Worm (Caenorhabditis elegans) whole organism, late embryonic: ENCODE data around the gene clh-3.

Experiments
- F13H6.1 ChIP-seq: sonication (generic microtip); optimal IDR thresholded peaks from 2 replicates; lab custom pipeline; 2016; ENCODE audit warnings: missing genetic modification characterization, missing compliant biosample characterization
- K02D7.2 ChIP-seq: sonication (generic microtip); optimal IDR thresholded peaks from 2 replicates; lab custom pipeline; 2017; ENCODE audit warnings: mild to moderate bottlenecking, missing genetic modification characterization, missing compliant biosample characterization
- T23F11.4 ChIP-seq: fragments of 200-800 bp; sonication (Bioruptor generic); optimal IDR thresholded peaks from 2 replicates; lab custom pipeline; 2018; ENCODE audit warnings: mild to moderate bottlenecking, missing genetic modification characterization, missing compliant biosample characterization
- ama-1 ChIP-seq: fragments of 150-350 bp; optimal IDR thresholded peaks from 2 replicates; lab custom pipeline; 2014
- ceh-14 ChIP-seq: sonication (generic microtip); optimal IDR thresholded peaks from 2 replicates; lab custom pipeline; 2016; ENCODE audit warnings: missing genotype, missing genetic modification characterization, missing compliant biosample characterization
- ceh-22 ChIP-seq: sonication (generic microtip); optimal IDR thresholded peaks from 2 replicates; lab custom pipeline; 2017; ENCODE audit warnings: missing biosample characterization, missing genetic modification characterization
- ceh-24 ChIP-seq: sonication (generic microtip); optimal IDR thresholded peaks from 2 replicates; lab custom pipeline; 2016; ENCODE audit warnings: mild to moderate bottlenecking, missing genetic modification characterization, missing compliant biosample characterization
- ceh-30 ChIP-seq: fragments of 150-350 bp; optimal IDR thresholded peaks from 2 replicates; lab custom pipeline; 2014; ENCODE audit warnings: missing biosample characterization, missing genetic modification characterization
- ceh-31 ChIP-seq: sonication (generic microtip); optimal IDR thresholded peaks from 2 replicates; lab custom pipeline; 2016; ENCODE audit warnings: missing genetic modification characterization, missing compliant biosample characterization
- ceh-45 ChIP-seq: fragments of 200-800 bp; sonication (Bioruptor generic); IDR thresholded peaks from 2 replicates; pipeline ENCODE4 v1.3.6; 2022; ENCODE audit warnings: missing genetic modification reagents, missing genetic modification characterization, missing compliant biosample characterization
- ceh-48 ChIP-seq: sonication (generic microtip); optimal IDR thresholded peaks from 2 replicates; lab custom pipeline; 2016; ENCODE audit warnings: missing genetic modification characterization, inconsistent platforms, missing compliant biosample characterization
- ceh-9 ChIP-seq: sonication (generic microtip); optimal IDR thresholded peaks from 2 replicates; lab custom pipeline; 2016; ENCODE audit warnings: mild to moderate bottlenecking, missing genetic modification characterization, inconsistent platforms, missing compliant biosample characterization
- che-1 ChIP-seq: sonication (generic microtip); optimal IDR thresholded peaks from 2 replicates; lab custom pipeline; 2016; ENCODE audit warnings: mild to moderate bottlenecking, missing genetic modification characterization, missing compliant biosample characterization
- dmd-4 ChIP-seq: sonication (generic microtip); optimal IDR thresholded peaks from 2 replicates; lab custom pipeline; 2016; ENCODE audit warnings: borderline replicate concordance, missing genetic modification characterization, missing compliant biosample characterization
- dve-1 ChIP-seq: sonication (generic microtip); optimal IDR thresholded peaks from 2 replicates; lab custom pipeline; 2017; ENCODE audit warnings: antibody characterized with exemption, mild to moderate bottlenecking, missing genetic modification characterization, missing compliant biosample characterization
- elt-2 ChIP-seq: sonication (generic microtip); optimal IDR thresholded peaks from 2 replicates; lab custom pipeline; 2016; ENCODE audit warnings: missing genetic modification reagents, missing genetic modification characterization, missing compliant biosample characterization
- eyg-1 ChIP-seq: sonication (generic microtip); optimal IDR thresholded peaks from 2 replicates; lab custom pipeline; 2016; ENCODE audit warnings: missing genotype, missing genetic modification characterization, missing compliant biosample characterization
- fkh-10 ChIP-seq: fragments of 150-350 bp; optimal IDR thresholded peaks from 2 replicates; lab custom pipeline; 2014; ENCODE audit warnings: missing biosample characterization, missing genetic modification reagents, missing genetic modification characterization
- fkh-6 ChIP-seq: sonication (generic microtip); optimal IDR thresholded peaks from 2 replicates; lab custom pipeline; 2016; ENCODE audit warnings: missing genetic modification characterization, missing compliant biosample characterization
- gmeb-2 ChIP-seq: sonication (generic microtip); optimal IDR thresholded peaks from 2 replicates; lab custom pipeline; 2016; ENCODE audit warnings: missing genetic modification characterization, inconsistent platforms, missing compliant biosample characterization
- hlh-15 ChIP-seq: sonication (generic microtip); optimal IDR thresholded peaks from 2 replicates; lab custom pipeline; 2016; ENCODE audit warnings: missing genetic modification characterization, missing compliant biosample characterization
- hlh-8 ChIP-seq: sonication (generic microtip); optimal IDR thresholded peaks from 2 replicates; lab custom pipeline; 2016; ENCODE audit warnings: missing genotype, missing genetic modification characterization, missing compliant biosample characterization
- lim-6 ChIP-seq: sonication (generic microtip); optimal IDR thresholded peaks from 2 replicates; lab custom pipeline; 2016; ENCODE audit warnings: missing genetic modification characterization, missing compliant biosample characterization
- lin-11 ChIP-seq: fragments of 200-800 bp; sonication (Bioruptor generic); optimal IDR thresholded peaks from 2 replicates; lab custom pipeline; 2018; ENCODE audit warnings: mild to moderate bottlenecking, missing genetic modification characterization, missing compliant biosample characterization
- nhr-232 ChIP-seq: sonication (generic microtip); optimal IDR thresholded peaks from 2 replicates; lab custom pipeline; 2016; ENCODE audit warnings: missing genetic modification characterization, missing compliant biosample characterization
- npax-4 ChIP-seq: sonication (generic microtip); optimal IDR thresholded peaks from 2 replicates; lab custom pipeline; 2016; ENCODE audit warnings: missing genetic modification characterization, missing compliant biosample characterization
- odd-2 ChIP-seq: sonication (generic microtip); optimal IDR thresholded peaks from 2 replicates; lab custom pipeline; 2017; ENCODE audit warnings: antibody characterized with exemption, mild to moderate bottlenecking, missing genetic modification characterization, missing compliant biosample characterization
- pag-3 ChIP-seq: sonication (generic microtip); optimal IDR thresholded peaks from 2 replicates; lab custom pipeline; 2016; ENCODE audit warnings: missing compliant biosample characterization, missing genetic modification characterization, borderline replicate concordance
- pat-9 ChIP-seq: fragments of 200-800 bp; sonication (Bioruptor generic); optimal IDR thresholded peaks from 2 replicates; lab custom pipeline; 2018; ENCODE audit warnings: mild to moderate bottlenecking, missing genetic modification characterization, moderate library complexity, missing compliant biosample characterization
- pha-2 ChIP-seq: sonication (generic microtip); optimal IDR thresholded peaks from 2 replicates; lab custom pipeline; 2017; ENCODE audit warnings: mild to moderate bottlenecking, missing genetic modification characterization, missing compliant biosample characterization
- pros-1 ChIP-seq: fragments of 150-350 bp; optimal IDR thresholded peaks from 2 replicates; lab custom pipeline; 2014; ENCODE audit warnings: missing biosample characterization, missing genetic modification reagents, missing genetic modification characterization
- ref-2 ChIP-seq: sonication (generic microtip); optimal IDR thresholded peaks from 2 replicates; lab custom pipeline; 2016; ENCODE audit warnings: missing genetic modification characterization, missing compliant biosample characterization
- rnt-1 ChIP-seq: sonication (generic microtip); optimal IDR thresholded peaks from 2 replicates; lab custom pipeline; 2016; ENCODE audit warnings: missing genetic modification characterization, missing compliant biosample characterization
- sdc-2 ChIP-seq: sonication (generic microtip); optimal IDR thresholded peaks from 2 replicates; lab custom pipeline; 2016; ENCODE audit warnings: missing genotype, missing genetic modification characterization, missing compliant biosample characterization
- sox-2 ChIP-seq: fragments of 200-800 bp; sonication (Bioruptor generic); IDR thresholded peaks from 2 replicates; pipeline ENCODE4 v1.3.6; 2022; ENCODE audit warnings: missing genetic modification reagents, missing genetic modification characterization, missing compliant biosample characterization
- sox-4 ChIP-seq: sonication (generic microtip); optimal IDR thresholded peaks from 2 replicates; lab custom pipeline; 2017; ENCODE audit warnings: mild to moderate bottlenecking, missing genetic modification characterization, inconsistent platforms, missing compliant biosample characterization
- unc-3 ChIP-seq, 2 experiments: fragments of 200-800 bp in 1 of 2; sonication (Bioruptor generic) in 1 of 2; sonication (generic microtip) in 1 of 2; conservative IDR thresholded peaks in 1 of 2; optimal IDR thresholded peaks in 1 of 2; 2 replicates each; pipeline versions ENCODE4 v1.3.6 to Lab custom; 2016 to 2022; ENCODE audit warnings: missing compliant biosample characterization in 2 of 2, missing genetic modification characterization in 2 of 2, missing genetic modification reagents in 1 of 2
- unc-42 ChIP-seq: sonication (generic microtip); optimal IDR thresholded peaks from 2 replicates; lab custom pipeline; 2016; ENCODE audit warnings: missing genotype, missing genetic modification characterization, missing compliant biosample characterization
- unc-55 ChIP-seq: sonication (generic microtip); optimal IDR thresholded peaks from 2 replicates; lab custom pipeline; 2017; ENCODE audit warnings: missing biosample characterization, missing genetic modification reagents, missing genetic modification characterization
- zip-5 ChIP-seq: sonication (generic microtip); optimal IDR thresholded peaks from 2 replicates; lab custom pipeline; 2016; ENCODE audit warnings: missing genetic modification characterization, missing compliant biosample characterization

Gene clh-3

ce11 chrII:7236937-7237336 is 11.2 kb upstream of the clh-3 start:
- no peak for TF ChIP-seq ceh-9
- TF ChIP-seq lim-6 (tag; lab: Kevin White, UChicago), result no peak
- no peak for TF ChIP-seq ceh-24
- no peak for TF ChIP-seq ceh-30 (tag; lab: Kevin White, UChicago)
- TF ChIP-seq dmd-4 (tag; lab: Kevin White, UChicago), result no peak
- no peak for TF ChIP-seq che-1 (tag; lab: Kevin White, UChicago)
- no peak for TF ChIP-seq gmeb-2 (tag; lab: Kevin White, UChicago)

ce11 chrII:7233274-7233673 is 7.6 kb upstream of the clh-3 start:
- TF ChIP-seq ceh-22 (tag; lab: Kevin White, UChicago) (no peak), zip-5 (no peak), F13H6.1 (tag; lab: Kevin White, UChicago) (no peak), elt-2 (no peak), dmd-4 (tag; lab: Kevin White, UChicago) (no peak), unc-55 (GFP tag; lab: Kevin White, UChicago) (no peak), npax-4 (tag; lab: Kevin White, UChicago) (no peak), ref-2 (tag; lab: Kevin White, UChicago) (no peak), sox-2 (GFP tag; lab: Robert Waterston, UW) (no peak), pag-3 (tag; lab: Kevin White, UChicago) (no peak), gmeb-2 (tag; lab: Kevin White, UChicago) (no peak), ceh-48 (tag; lab: Kevin White, UChicago) (no peak)
- TF ChIP-seq, all 69 proteins: peak for 0

ce11 chrII:7232517-7232916 is 6.8 kb upstream of the clh-3 start, which contains the start of gene ctsa-3.1:
Gene ctsa-3.1, plus strand, starts transcription at chrII:7232853.
- no peak for TF ChIP-seq pat-9 (tag; lab: Kevin White, UChicago)

- TF ChIP-seq dve-1 (no peak), unc-55 (GFP tag; lab: Kevin White, UChicago) (no peak), ceh-45 (no peak), fkh-6 (no peak), ama-1 (no peak), eyg-1 (no peak), lin-11 (no peak), ceh-14 (tag; lab: Kevin White, UChicago) (no peak), pha-2 (tag; lab: Kevin White, UChicago) (no peak), che-1 (tag; lab: Kevin White, UChicago) (no peak), T23F11.4 (GFP tag; lab: Kevin White, UChicago) (no peak), nhr-232 (tag; lab: Kevin White, UChicago) (no peak), dmd-4 (tag; lab: Kevin White, UChicago) (no peak), pros-1 (no peak), sox-4 (tag; lab: Kevin White, UChicago) (no peak), hlh-15 (tag; lab: Kevin White, UChicago) (no peak), sox-2 (GFP tag; lab: Robert Waterston, UW) (no peak)
These were observed 6.2 kb upstream of the clh-3 start for ce11 chrII:7231951-7232350.

ce11 chrII:7230684-7231083 is 5.0 kb upstream of the clh-3 start:
- TF ChIP-seq ceh-45 (no peak), lim-6 (tag; lab: Kevin White, UChicago) (no peak), hlh-8 (tag; lab: Kevin White, UChicago) (no peak), unc-3 (GFP tag; conservative IDR thresholded peaks at IDR 0.05; lab: Robert Waterston, UW) (no peak), unc-3 (tag; optimal IDR thresholded peaks at IDR 0.05; lab: Kevin White, UChicago) (no peak), odd-2 (tag; lab: Kevin White, UChicago) (no peak), F13H6.1 (tag; lab: Kevin White, UChicago) (no peak), unc-55 (GFP tag; lab: Kevin White, UChicago) (no peak), rnt-1 (tag; lab: Kevin White, UChicago) (no peak), ceh-31 (no peak), che-1 (tag; lab: Kevin White, UChicago) (no peak), fkh-10 (GFP tag; lab: Kevin White, UChicago) (no peak), K02D7.2 (tag; lab: Kevin White, UChicago) (no peak), ceh-24 (no peak), pha-2 (tag; lab: Kevin White, UChicago) (no peak), sdc-2 (tag; lab: Kevin White, UChicago) (no peak), unc-42 (tag; lab: Kevin White, UChicago) (no peak), ceh-22 (tag; lab: Kevin White, UChicago) (no peak)
